Worm (Caenorhabditis elegans) whole organism, late embryonic: ENCODE data around the gene hlh-4.

Experiments
- K02D7.2 ChIP-seq: sonication (generic microtip); optimal IDR thresholded peaks from 2 replicates; lab custom pipeline; 2017; ENCODE audit warnings: mild to moderate bottlenecking, missing genetic modification characterization, missing compliant biosample characterization
- ceh-48 ChIP-seq: sonication (generic microtip); optimal IDR thresholded peaks from 2 replicates; lab custom pipeline; 2016; ENCODE audit warnings: missing genetic modification characterization, inconsistent platforms, missing compliant biosample characterization
- fkh-10 ChIP-seq: fragments of 150-350 bp; optimal IDR thresholded peaks from 2 replicates; lab custom pipeline; 2014; ENCODE audit warnings: missing biosample characterization, missing genetic modification reagents, missing genetic modification characterization
- unc-55 ChIP-seq: sonication (generic microtip); optimal IDR thresholded peaks from 2 replicates; lab custom pipeline; 2017; ENCODE audit warnings: missing biosample characterization, missing genetic modification reagents, missing genetic modification characterization

DNA sequence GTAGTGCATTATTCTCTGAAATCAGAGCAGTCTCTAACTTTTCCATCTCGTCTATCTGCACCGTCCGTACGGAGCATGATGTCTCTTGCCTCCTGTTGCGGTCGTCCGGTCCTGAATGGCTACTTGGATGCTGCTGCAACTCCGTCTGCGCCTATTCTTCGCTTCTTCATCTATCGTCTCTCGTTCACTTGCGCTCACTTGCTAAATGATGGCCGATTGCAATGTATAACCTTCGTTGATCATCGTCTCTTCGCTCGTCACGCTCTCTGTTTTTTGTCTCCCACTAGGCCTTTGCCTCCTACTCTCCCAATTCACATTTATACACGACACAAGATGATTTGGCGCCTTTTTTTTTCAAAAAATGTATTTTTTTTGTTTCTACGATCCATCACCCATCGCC, 41.5 kb downstream of the hlh-4 start:
- no peak for TF ChIP-seq ceh-48 (tag; lab: Kevin White, UChicago)
- no peak for TF ChIP-seq K02D7.2 (tag; lab: Kevin White, UChicago)
- no peak for TF ChIP-seq fkh-10 (GFP tag; lab: Kevin White, UChicago)
- TF ChIP-seq unc-55 (GFP tag; lab: Kevin White, UChicago) = no peak
